Worm (Caenorhabditis elegans) whole organism, L4/young adult: ENCODE measurements around the gene gkow-1.
"Not testable (repeated sequence)": the region's sequence is repeated elsewhere in the genome, so short reads cannot be mapped to it uniquely, and the experiment has no call there.

ENCODE experiments used
- W03F9.2 ChIP-seq: fragments of 150-350 bp; optimal IDR thresholded peaks from 2 replicates; lab custom pipeline; 2014; ENCODE audit warnings: missing biosample characterization, missing genetic modification characterization
- dao-5 ChIP-seq: sonication (generic microtip); optimal IDR thresholded peaks from 2 replicates; lab custom pipeline; 2016; ENCODE audit warnings: missing genotype, missing genetic modification characterization, moderate library complexity, missing compliant biosample characterization
- him-1 ChIP-seq: sonication (generic microtip); optimal IDR thresholded peaks from 2 replicates; lab custom pipeline; 2016; ENCODE audit warnings: missing genotype, missing genetic modification reagents, missing genetic modification characterization, missing compliant biosample characterization

gkow-1 gene

ce11 chrIV:10357842-10358241 lies at the start of gene gkow-1:
TSS of gene gkow-1 (plus strand) at chrIV:10358142.
- TF ChIP-seq him-1 (tag; lab: Kevin White, UChicago) (no peak), W03F9.2 (no peak), dao-5 (tag; lab: Kevin White, UChicago) (no peak)

DNA sequence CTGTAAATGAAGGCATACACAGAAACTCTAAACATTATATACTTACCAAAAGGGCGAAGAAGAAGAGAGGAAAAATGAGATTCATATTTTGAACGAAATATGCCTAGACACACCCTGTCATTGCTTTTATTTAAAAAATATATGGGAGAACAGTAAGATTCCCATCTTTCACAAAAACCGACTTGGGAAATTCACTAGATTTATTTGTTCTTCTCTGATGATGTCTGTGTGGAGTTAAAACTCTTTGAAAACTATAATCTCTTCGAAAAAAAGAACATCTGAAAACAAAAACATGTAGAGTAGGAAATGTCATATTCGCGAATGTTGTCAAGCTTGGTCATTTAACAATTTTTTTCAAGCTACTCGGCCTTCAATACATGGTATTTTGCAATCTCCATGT lies 47.6 kb upstream of the gkow-1 start, which contains the start of gene R09E10.8:
TSS of gene R09E10.8 (minus strand) at position 101 of the 400 bp plus-strand sequence.
- TF ChIP-seq him-1 (tag; lab: Kevin White, UChicago) (no peak), dao-5 (tag; lab: Kevin White, UChicago) (no peak), W03F9.2 (no peak)

- TF ChIP-seq W03F9.2 (no peak), him-1 (tag; lab: Kevin White, UChicago) (no peak), dao-5 (tag; lab: Kevin White, UChicago) (no peak)
These were observed 46.8 kb upstream of the gkow-1 start for ce11 chrIV:10311115-10311514.

DNA sequence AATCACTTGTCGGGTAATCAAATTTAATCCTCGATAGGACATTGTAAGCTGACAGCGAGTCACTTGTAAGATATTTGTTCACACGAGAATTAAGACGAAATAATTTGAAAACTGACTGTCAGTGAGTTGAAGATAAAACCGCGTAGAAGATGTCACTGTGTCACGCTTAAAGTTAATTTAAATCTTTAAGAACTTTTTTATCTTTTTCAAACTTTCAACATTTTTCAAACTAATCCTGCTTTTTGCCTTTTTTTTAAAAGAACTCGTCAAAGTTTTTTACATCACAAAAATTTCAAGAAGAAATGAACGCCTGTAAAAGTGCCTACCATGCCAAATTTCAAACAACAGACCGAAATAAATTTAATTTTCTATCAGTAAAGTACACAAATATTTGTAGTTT lies 44.4 kb upstream of the gkow-1 start, which contains the start of gene acs-18:
TSS of gene acs-18 (minus strand) at position 101 of the 400 bp plus-strand sequence.
- TF ChIP-seq him-1 (tag; lab: Kevin White, UChicago) (no peak), dao-5 (tag; lab: Kevin White, UChicago) (no peak), W03F9.2 (no peak)

DNA sequence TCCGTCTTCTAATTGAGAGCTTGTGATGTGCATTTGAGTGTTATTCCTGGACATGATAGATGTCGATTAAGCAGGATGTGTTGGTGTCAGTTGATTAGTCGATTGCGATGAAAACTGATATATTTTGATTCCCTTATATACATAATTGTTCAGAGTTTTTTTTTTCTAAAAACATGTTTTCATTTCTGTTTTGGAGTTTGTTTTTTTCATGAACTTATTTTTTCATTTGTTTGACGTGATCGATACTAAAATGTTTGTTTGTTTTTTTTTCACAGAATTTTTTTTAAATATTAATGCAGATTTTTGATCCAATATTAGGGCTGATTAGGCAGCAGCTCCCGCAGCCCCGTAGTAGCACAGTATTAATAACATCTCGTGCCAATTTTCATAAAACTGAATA lies 39.7 kb upstream of the gkow-1 start, which contains the start of gene R09E10.2:
TSS of gene R09E10.2 (minus strand) at position 101 of the 400 bp plus-strand sequence.
- TF ChIP-seq him-1 (tag; lab: Kevin White, UChicago) (no peak), dao-5 (tag; lab: Kevin White, UChicago) (no peak), W03F9.2 (no peak)

- not testable (repeated sequence) for TF ChIP-seq him-1 (tag; lab: Kevin White, UChicago); W03F9.2; dao-5 (tag; lab: Kevin White, UChicago)
These were observed 35.3 kb upstream of the gkow-1 start, which contains the start of gene R09E10.1 for ce11 chrIV:10322650-10323049. TSS of gene R09E10.1 (minus strand) at chrIV:10322750.

DNA sequence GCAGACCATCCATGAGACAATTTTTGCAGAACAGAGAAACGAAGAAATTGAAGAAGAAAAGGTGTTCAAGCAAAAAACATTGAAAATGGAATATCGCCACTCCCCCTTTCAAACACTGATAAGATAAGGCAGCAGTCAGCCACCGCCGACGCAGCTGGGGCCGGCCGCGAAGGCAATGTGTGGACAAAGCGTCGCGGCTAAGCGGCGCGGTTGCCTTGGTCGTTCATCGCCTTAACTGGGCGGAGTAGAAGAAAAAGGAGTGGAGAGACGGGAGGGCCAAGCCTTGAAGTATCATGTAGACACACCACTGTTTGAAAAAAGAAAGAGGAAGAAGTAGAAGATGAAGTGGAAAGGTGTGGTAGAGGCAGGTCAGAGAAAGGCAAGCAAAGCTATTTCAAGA lies 27.0 kb upstream of the gkow-1 start:
- TF ChIP-seq him-1 (tag; lab: Kevin White, UChicago): no peak
- no peak for TF ChIP-seq W03F9.2
- TF ChIP-seq dao-5 (tag; lab: Kevin White, UChicago): no peak

ce11 chrIV:10331882-10332281 lies 26.1 kb upstream of the gkow-1 start:
- TF ChIP-seq him-1 (tag; lab: Kevin White, UChicago): no peak
- no peak for TF ChIP-seq dao-5 (tag; lab: Kevin White, UChicago)
- no peak for TF ChIP-seq W03F9.2

DNA sequence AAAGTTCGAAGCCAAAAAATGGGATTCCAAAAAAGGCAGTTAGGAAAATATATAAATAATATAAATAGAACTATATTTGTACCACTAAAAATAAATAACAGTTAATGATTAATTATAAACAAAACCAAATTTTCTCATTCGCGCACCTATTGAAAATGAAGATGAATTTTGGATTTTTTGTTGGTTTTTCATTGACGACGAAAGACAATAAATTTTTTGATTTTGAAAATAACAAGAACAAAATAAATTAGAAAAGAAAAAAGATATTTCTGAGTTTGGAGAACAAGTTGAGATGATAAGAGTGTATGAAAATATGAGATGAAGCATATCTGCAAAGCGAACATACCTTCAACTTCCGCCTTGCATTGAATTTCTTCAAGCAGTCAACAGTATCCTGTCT lies 20.7 kb upstream of the gkow-1 start:
- TF ChIP-seq W03F9.2 (no peak), dao-5 (tag; lab: Kevin White, UChicago) (no peak), him-1 (tag; lab: Kevin White, UChicago) (no peak)

- TF ChIP-seq W03F9.2: no peak
- TF ChIP-seq dao-5 (tag; lab: Kevin White, UChicago): no peak
- TF ChIP-seq him-1 (tag; lab: Kevin White, UChicago): no peak
These were observed 18.2 kb upstream of the gkow-1 start for ce11 chrIV:10339701-10340100.

DNA sequence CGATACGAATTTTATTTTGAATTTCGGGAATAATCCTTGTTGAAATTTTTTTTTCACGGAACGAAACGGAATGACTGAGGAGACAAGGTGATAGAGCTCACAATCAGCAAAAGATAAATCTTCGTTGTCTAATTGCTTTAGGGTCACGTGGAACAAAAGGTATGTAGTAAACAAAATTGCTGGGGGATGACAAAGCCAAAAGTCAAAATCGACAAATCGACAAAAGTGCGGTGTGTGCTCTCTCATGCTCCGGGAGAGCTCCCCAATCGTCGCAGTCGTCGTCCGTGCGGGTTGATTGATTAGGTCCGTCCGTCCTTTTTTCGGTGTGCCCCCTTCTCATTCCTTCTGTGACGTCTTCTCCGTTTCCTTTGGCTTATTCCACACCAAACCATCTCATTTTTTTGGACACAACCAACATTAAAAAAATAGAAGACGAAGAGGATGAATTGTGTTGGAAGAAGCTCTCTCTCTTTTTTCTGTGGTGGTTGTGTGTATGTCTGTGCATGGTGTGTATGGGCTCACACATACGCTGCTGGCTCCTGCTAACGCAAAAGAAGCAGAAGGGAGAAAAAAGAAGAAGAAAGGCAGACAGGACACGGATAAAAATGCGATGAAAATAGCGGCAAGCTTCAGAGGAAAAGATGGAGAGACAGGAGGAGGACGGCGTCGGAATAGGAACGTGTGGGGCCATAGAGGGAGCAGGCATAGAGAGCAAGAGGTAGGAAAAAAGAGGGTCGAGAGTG lies 16.2 kb upstream of the gkow-1 start:
- TF ChIP-seq dao-5 (tag; lab: Kevin White, UChicago) (no peak), W03F9.2 (no peak), him-1 (tag; lab: Kevin White, UChicago) (peak; percentile 9)

ce11 chrIV:10342361-10342706 lies 15.6 kb upstream of the gkow-1 start:
- no peak for TF ChIP-seq him-1 (tag; lab: Kevin White, UChicago)
- TF ChIP-seq W03F9.2: peak; percentile 27

- TF ChIP-seq dao-5 (tag; lab: Kevin White, UChicago) (no peak), W03F9.2 (no peak), him-1 (tag; lab: Kevin White, UChicago) (peak; percentile 1)
These were observed 13.3 kb upstream of the gkow-1 start for ce11 chrIV:10344621-10345020.

ce11 chrIV:10345486-10345885 lies 12.5 kb upstream of the gkow-1 start:
- TF ChIP-seq dao-5 (tag; lab: Kevin White, UChicago) (no peak), him-1 (tag; lab: Kevin White, UChicago) (no peak), W03F9.2 (no peak)

- TF ChIP-seq him-1 (tag; lab: Kevin White, UChicago) (peak; percentile 32), dao-5 (tag; lab: Kevin White, UChicago) (no peak), W03F9.2 (peak; percentile 7)
These were observed 12.0 kb upstream of the gkow-1 start for ce11 chrIV:10345990-10346389.
